Fruit fly (Drosophila melanogaster): ENCODE results near the gene comm2.

The comm2 gene

DNA sequence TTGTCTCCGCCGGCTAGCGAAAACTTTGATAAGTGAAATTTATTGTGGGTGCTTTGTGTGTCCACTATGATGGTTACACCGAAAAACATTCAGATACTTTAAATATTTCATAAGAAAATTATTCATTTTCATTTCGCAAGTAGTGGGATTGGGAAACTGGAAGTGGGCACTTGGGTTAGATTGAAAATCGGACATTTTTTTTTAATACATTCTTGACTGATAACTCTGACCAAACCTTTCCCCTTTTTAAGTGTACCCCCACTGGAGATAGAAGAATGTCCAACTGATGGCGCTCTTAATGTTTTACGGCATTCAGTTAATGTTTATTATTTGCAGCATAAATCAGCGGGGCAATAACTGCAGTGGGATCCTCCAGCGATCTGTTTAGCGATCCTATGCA is 22.0 kb downstream of the comm2 start (continued):
- TF ChIP-seq CG12744 (GFP tag; optimal IDR thresholded peaks at IDR 0.05): no peak
- TF ChIP-seq so (GFP tag; IDR thresholded peaks at IDR 0.05): no peak
- no peak for TF ChIP-seq pros (GFP tag; optimal IDR thresholded peaks at IDR 0.05)
- 0 out of 2 replicates have a peak, but pooled peaks have one; percentile 34 for TF ChIP-seq CG14014 (GFP tag; IDR thresholded peaks at IDR 0.05)
- TF ChIP-seq CG8924 (tag; optimal IDR thresholded peaks at IDR 0.05): peak; percentile 1
- peak; percentile 7 for TF ChIP-seq CG4820 (GFP tag; optimal IDR thresholded peaks at IDR 0.05)
- TF ChIP-seq phol (tag; optimal IDR thresholded peaks at IDR 0.05): peak; percentile 18
- TF ChIP-seq CG8281 (tag; optimal IDR thresholded peaks at IDR 0.05): no peak
- no peak for TF ChIP-seq en (GFP tag; optimal IDR thresholded peaks at IDR 0.05)
- peak; percentile 32 for TF ChIP-seq Sox102F (GFP tag; optimal IDR thresholded peaks at IDR 0.05)
- no peak for TF ChIP-seq cas (GFP tag; IDR thresholded peaks at IDR 0.05)
- TF ChIP-seq CG32532 (GFP tag; IDR thresholded peaks at IDR 0.05): no peak
- TF ChIP-seq CG12391 (tag; optimal IDR thresholded peaks at IDR 0.05): peak; percentile 9
- no peak for TF ChIP-seq CG14441 (GFP tag; IDR thresholded peaks at IDR 0.05)
- TF ChIP-seq Gsc (GFP tag; IDR thresholded peaks at IDR 0.05): no peak
- TF ChIP-seq CG15269 (tag; optimal IDR thresholded peaks at IDR 0.05): peak; percentile 12
- peak; percentile 17 for TF ChIP-seq unpg (GFP tag; optimal IDR thresholded peaks at IDR 0.05)
- TF ChIP-seq CG2120 (GFP tag; optimal IDR thresholded peaks at IDR 0.05): peak; percentile 18
- no peak for TF ChIP-seq CG2199 (GFP tag; IDR thresholded peaks at IDR 0.05)
- no peak for TF ChIP-seq otp (GFP tag; IDR thresholded peaks at IDR 0.05)
- TF ChIP-seq CG10321 (GFP tag; IDR thresholded peaks at IDR 0.05): 0 out of 2 replicates have a peak, but pooled peaks have one; percentile 5
- TF ChIP-seq Blimp-1 (GFP tag; optimal IDR thresholded peaks at IDR 0.05): peak; percentile 25
- peak; percentile 18 for TF ChIP-seq grau (tag; optimal IDR thresholded peaks at IDR 0.05)
- TF ChIP-seq CG7357 (GFP tag; IDR thresholded peaks at IDR 0.05): no peak
- peak in 1 of 2 experiments; percentile 10 for TF ChIP-seq Hr51 (GFP tag; optimal IDR thresholded peaks at IDR 0.05)
- peak; percentile 44 for TF ChIP-seq gem (tag; optimal IDR thresholded peaks at IDR 0.05)
- 0 out of 2 replicates have a peak, but pooled peaks have one; percentile 12 for TF ChIP-seq CG31441 (GFP tag; IDR thresholded peaks at IDR 0.05)
- TF ChIP-seq CG4282 (GFP tag; optimal IDR thresholded peaks at IDR 0.05): no peak
- no peak for TF ChIP-seq CG5953 (GFP tag; IDR thresholded peaks at IDR 0.05)
- peak; percentile 56; the same call in 1 of the 3 replicates for TF ChIP-seq ci (GFP tag; IDR thresholded peaks at IDR 0.05)
- TF ChIP-seq CG7839 (tag; optimal IDR thresholded peaks at IDR 0.05): peak; percentile 29
- peak; percentile 37 for TF ChIP-seq Med (GFP tag)
- peak; percentile 6 for TF ChIP-seq ind (GFP tag; optimal IDR thresholded peaks at IDR 0.05)
- peak; percentile 94 for TF ChIP-seq Ets65A (GFP tag)
- TF ChIP-seq CG10979 (tag; optimal IDR thresholded peaks at IDR 0.05): peak; percentile 25
- peak; percentile 6 for TF ChIP-seq CG14710 (tag; optimal IDR thresholded peaks at IDR 0.05)
- TF ChIP-seq CG1024 (GFP tag; IDR thresholded peaks at IDR 0.05): no peak
- peak; percentile 22 for TF ChIP-seq CG1603 (tag; optimal IDR thresholded peaks at IDR 0.05)
- TF ChIP-seq lola (GFP tag; optimal IDR thresholded peaks at IDR 0.05): no peak
- peak; percentile 46; the same call in 2 of the 3 replicates for TF ChIP-seq row (GFP tag; IDR thresholded peaks at IDR 0.05)
- TF ChIP-seq CG17359 (tag; optimal IDR thresholded peaks at IDR 0.05): peak; percentile 30

dm6 chr3L:15675111-15675510 is 24.5 kb downstream of the comm2 start:
- TF ChIP-seq CG2875 (GFP tag; optimal IDR thresholded peaks at IDR 0.05): peak; percentile 74
- peak; percentile 42 for TF ChIP-seq CG8944 (GFP tag; optimal IDR thresholded peaks at IDR 0.05)
- TF ChIP-seq so (GFP tag; IDR thresholded peaks at IDR 0.05): peak; percentile 62; the same call in 1 of the 3 replicates
- TF ChIP-seq CG12071 (GFP tag; optimal IDR thresholded peaks at IDR 0.05): no peak
- peak; percentile 60 for TF ChIP-seq CG3407 (GFP tag; optimal IDR thresholded peaks at IDR 0.05)
- TF ChIP-seq caup (GFP tag; optimal IDR thresholded peaks at IDR 0.05; ENCODE audit: severe bottlenecking): no peak
- TF ChIP-seq Fer3 (tag; optimal IDR thresholded peaks at IDR 0.05): peak; percentile 4
- peak; percentile 47 for TF ChIP-seq CG18764 (GFP tag; optimal IDR thresholded peaks at IDR 0.05)
- TF ChIP-seq jumu (GFP tag; optimal IDR thresholded peaks at IDR 0.05): peak; percentile 57
- TF ChIP-seq CG17385 (GFP tag; optimal IDR thresholded peaks at IDR 0.05): peak; percentile 25
- TF ChIP-seq fru (optimal IDR thresholded peaks at IDR 0.05): no peak
- peak; percentile 39 for TF ChIP-seq tap (tag; optimal IDR thresholded peaks at IDR 0.05)
- TF ChIP-seq Bdp1 (GFP tag; optimal IDR thresholded peaks at IDR 0.05): peak; percentile 45
